Fruit fly (Drosophila melanogaster): ENCODE results near the gene NTPase.
A peak's percentile ranks its signal among the peaks of the same experiment; 100 is the strongest.

The NTPase gene

dm6 chr2L:2885503-2886225 lies at the start of gene NTPase, which contains the start of gene lilli (continued):
- TF ChIP-seq Bdp1 (GFP tag; optimal IDR thresholded peaks at IDR 0.05), result peak; percentile 48
- TF ChIP-seq mam (GFP tag; optimal IDR thresholded peaks at IDR 0.05), result peak; percentile 61
- peak; percentile 94 for TF ChIP-seq sens (GFP tag)
- TF ChIP-seq CG7357 (GFP tag; IDR thresholded peaks at IDR 0.05), result no peak
- TF ChIP-seq stwl (tag; optimal IDR thresholded peaks at IDR 0.05), result peak; percentile 25
- peak; percentile 63 for TF ChIP-seq tin (GFP tag; optimal IDR thresholded peaks at IDR 0.05)
- TF ChIP-seq HLH4C (GFP tag; IDR thresholded peaks at IDR 0.05; ENCODE audit: partially characterized antibody), result peak; percentile 92
- peak; percentile 81 for TF ChIP-seq CG1832 (GFP tag; optimal IDR thresholded peaks at IDR 0.05)
- TF ChIP-seq otp (GFP tag; IDR thresholded peaks at IDR 0.05), result no peak
- TF ChIP-seq grau (tag; optimal IDR thresholded peaks at IDR 0.05), result no peak
- TF ChIP-seq BEAF-32 (GFP tag; optimal IDR thresholded peaks at IDR 0.05), result peak; percentile 94
- peak; percentile 26 for TF ChIP-seq mirr (GFP tag; optimal IDR thresholded peaks at IDR 0.05)
- peak; percentile 36; the same call in 1 of the 3 replicates for TF ChIP-seq tgo (GFP tag; IDR thresholded peaks at IDR 0.05)
- no peak for TF ChIP-seq CG7987 (GFP tag; optimal IDR thresholded peaks at IDR 0.05)
- TF ChIP-seq tll (GFP tag; optimal IDR thresholded peaks at IDR 0.05), result peak; percentile 20 to 65
- TF ChIP-seq Sry-δ (GFP tag; optimal IDR thresholded peaks at IDR 0.05), result peak; percentile 84
- peak; percentile 33 for TF ChIP-seq nmo (GFP tag; optimal IDR thresholded peaks at IDR 0.05)
- TF ChIP-seq gce (GFP tag; IDR thresholded peaks at IDR 0.05), result 0 out of 3 replicates have a peak, but pooled peaks have one; percentile 36
- peak; percentile 59; the same call in 1 of the 2 replicates for TF ChIP-seq ttk (GFP tag; IDR thresholded peaks at IDR 0.05)
- TF ChIP-seq CG17829 (tag; optimal IDR thresholded peaks at IDR 0.05), result peak; percentile 36
- TF ChIP-seq CG43689 (GFP tag; IDR thresholded peaks at IDR 0.05), result no peak
- TF ChIP-seq E2f2 (GFP tag; IDR thresholded peaks at IDR 0.05), result no peak; the same call in none of the 2 replicates
- TF ChIP-seq p53 (GFP tag; optimal IDR thresholded peaks at IDR 0.05), result peak; percentile 64
- TF ChIP-seq ranshi (GFP tag; IDR thresholded peaks at IDR 0.05), result no peak; the same call in 1 of the 2 replicates
- no peak for TF ChIP-seq fd64A (GFP tag; optimal IDR thresholded peaks at IDR 0.05)
- no peak for TF ChIP-seq CG3407 (GFP tag; optimal IDR thresholded peaks at IDR 0.05)
- peak; percentile 72 for TF ChIP-seq CG4854 (GFP tag; optimal IDR thresholded peaks at IDR 0.05)
- no peak for TF ChIP-seq Tbp (GFP tag; optimal IDR thresholded peaks at IDR 0.05)
- no peak for TF ChIP-seq prd (optimal IDR thresholded peaks at IDR 0.05)
- peak; percentile 67 for TF ChIP-seq prd (GFP tag; IDR thresholded peaks at IDR 0.05)
- peak; percentile 75; the same call in 3 of the 4 replicates for TF ChIP-seq chinmo (GFP tag; IDR thresholded peaks at IDR 0.05; ENCODE audit: partially characterized antibody)
- peak; percentile 73; the same call in 1 of the 3 replicates for TF ChIP-seq z (GFP tag; IDR thresholded peaks at IDR 0.05)
- TF ChIP-seq Aef1 (GFP tag; IDR thresholded peaks at IDR 0.05), result peak; percentile 45
- peak; percentile 11 for TF ChIP-seq Dp (GFP tag; optimal IDR thresholded peaks at IDR 0.05)
- peak; percentile 94 for TF ChIP-seq Dll (GFP tag; IDR thresholded peaks at IDR 0.05; ENCODE audit: partially characterized antibody)
- peak; percentile 94 for TF ChIP-seq Bgb (GFP tag; IDR thresholded peaks at IDR 0.05; ENCODE audit: partially characterized antibody)
- TF ChIP-seq CG5180 (GFP tag; optimal IDR thresholded peaks at IDR 0.05), result peak; percentile 39
- TF ChIP-seq CG3847 (GFP tag; IDR thresholded peaks at IDR 0.05), result peak; percentile 42; the same call in 1 of the 2 replicates
- TF ChIP-seq NC2β (GFP tag; optimal IDR thresholded peaks at IDR 0.05), result peak; percentile 51
- TF ChIP-seq NfI (GFP tag; optimal IDR thresholded peaks at IDR 0.05), result peak; percentile 33
- peak; percentile 65 for TF ChIP-seq slbo (GFP tag; IDR thresholded peaks at IDR 0.05)
- TF ChIP-seq CG15601 (tag; optimal IDR thresholded peaks at IDR 0.05), result no peak
- peak; percentile 57 for TF ChIP-seq Bteb2 (GFP tag; optimal IDR thresholded peaks at IDR 0.05)
- peak; percentile 61 for TF ChIP-seq CG8944 (GFP tag; optimal IDR thresholded peaks at IDR 0.05)
- peak; percentile 6 for TF ChIP-seq gsb-n (tag; optimal IDR thresholded peaks at IDR 0.05)
- TF ChIP-seq pum (GFP tag; optimal IDR thresholded peaks at IDR 0.05), result peak; percentile 55
- TF ChIP-seq CG3281 (GFP tag; optimal IDR thresholded peaks at IDR 0.05), result no peak
- TF ChIP-seq ro (GFP tag; IDR thresholded peaks at IDR 0.05), result no peak
- peak; percentile 50 for TF ChIP-seq CG1602 (GFP tag; optimal IDR thresholded peaks at IDR 0.05)
- no peak for TF ChIP-seq yki (optimal IDR thresholded peaks at IDR 0.05)

All from whole organism, embryonic.